Worm (Caenorhabditis elegans): Measurements from ENCODE around the gene W02A2.5.

- TF ChIP-seq zag-1 (tag; optimal IDR thresholded peaks at IDR 0.05): no peak
- no peak for TF ChIP-seq ceh-82 (tag; optimal IDR thresholded peaks at IDR 0.05)
- no peak for TF ChIP-seq pha-4 (tag; optimal IDR thresholded peaks at IDR 0.05)
- TF ChIP-seq lin-39 (tag; optimal IDR thresholded peaks at IDR 0.05): no peak
- TF ChIP-seq ztf-4 (tag; optimal IDR thresholded peaks at IDR 0.05): no peak
- TF ChIP-seq nhr-76 (tag; optimal IDR thresholded peaks at IDR 0.05): no peak
- TF ChIP-seq mdl-1 (tag; optimal IDR thresholded peaks at IDR 0.05): no peak
These were observed 52.0 kb downstream of the W02A2.5 start for ce11 chrIV:13394686-13395085.
